Fruit fly (Drosophila melanogaster) whole organism, prepupa: ENCODE results near the gene Cyp12a5.

Experiments
- Blimp-1 ChIP-seq: fragments of 200-800 bp; sonication (Bioruptor generic); optimal IDR thresholded peaks from 3 replicates; lab custom pipeline; 2017; ENCODE audit warnings: missing biosample characterization, missing genetic modification characterization, mild to moderate bottlenecking, moderate library complexity, missing genetic modification reagents
- CG10669 ChIP-seq: fragments of 200-800 bp; sonication (Bioruptor generic); optimal IDR thresholded peaks from 3 replicates; lab custom pipeline; 2018; ENCODE audit warnings: missing biosample characterization, mild to moderate bottlenecking, missing genetic modification characterization, moderate library complexity
- CG11294 ChIP-seq: fragments of 200-800 bp; sonication (Bioruptor generic); IDR thresholded peaks from 2 replicates; pipeline ENCODE4 v1.3.6; 2022; ENCODE audit warnings: missing biosample characterization, missing genetic modification characterization
- CG11762 ChIP-seq: fragments of 200-800 bp; sonication (Bioruptor generic); optimal IDR thresholded peaks from 3 replicates; lab custom pipeline; 2016; ENCODE audit warnings: missing biosample characterization, missing genetic modification characterization; ENCODE audit not compliant: insufficient read depth
- CG15336 ChIP-seq: fragments of 200-800 bp; sonication (Bioruptor generic); IDR thresholded peaks from 2 replicates; pipeline ENCODE4 v1.3.6; 2022; ENCODE audit warnings: missing biosample characterization, missing genetic modification characterization
- CG1621 ChIP-seq: fragments of 200-800 bp; sonication (Bioruptor generic); optimal IDR thresholded peaks from 3 replicates; lab custom pipeline; 2018; ENCODE audit warnings: missing biosample characterization, mild to moderate bottlenecking, missing genetic modification characterization
- CG16779 ChIP-seq: fragments of 200-800 bp; sonication (Bioruptor generic); optimal IDR thresholded peaks from 3 replicates; lab custom pipeline; 2017; ENCODE audit warnings: missing biosample characterization, mild to moderate bottlenecking, missing genetic modification characterization
- CG3032 ChIP-seq: fragments of 200-800 bp; optimal IDR thresholded peaks from 2 replicates; lab custom pipeline; 2019; ENCODE audit warnings: missing biosample characterization, mild to moderate bottlenecking, missing genetic modification characterization, moderate library complexity
- CG32006 ChIP-seq: fragments of 200-800 bp; sonication (Bioruptor generic); optimal IDR thresholded peaks from 3 replicates; lab custom pipeline; 2017; ENCODE audit warnings: missing biosample characterization, mild to moderate bottlenecking, missing genetic modification characterization
- CG34406 ChIP-seq: fragments of 200-800 bp; sonication (Bioruptor generic); optimal IDR thresholded peaks from 3 replicates; lab custom pipeline; 2016; ENCODE audit warnings: missing biosample characterization, missing genetic modification characterization
- CG3919 ChIP-seq: fragments of 200-800 bp; sonication (Bioruptor generic); optimal IDR thresholded peaks from 3 replicates; lab custom pipeline; 2016; ENCODE audit warnings: missing biosample characterization, missing genetic modification characterization
- CG6163 ChIP-seq: fragments of 200-800 bp; sonication (Bioruptor generic); IDR thresholded peaks from 3 replicates; pipeline ENCODE4 v1.3.6; 2022; ENCODE audit warnings: missing biosample characterization, missing genetic modification characterization
- CG6808 ChIP-seq: fragments of 200-800 bp; sonication (Bioruptor generic); optimal IDR thresholded peaks from 3 replicates; lab custom pipeline; 2017; ENCODE audit warnings: missing biosample characterization, missing genetic modification characterization, mild to moderate bottlenecking, moderate library complexity, missing genetic modification reagents
- CG8119 ChIP-seq: fragments of 200-800 bp; sonication (Bioruptor generic); IDR thresholded peaks from 3 replicates; pipeline ENCODE4 v1.3.6; 2022; ENCODE audit warnings: missing biosample characterization, missing genetic modification characterization
- CG8632 ChIP-seq: fragments of 200-800 bp; sonication (Bioruptor generic); optimal IDR thresholded peaks from 3 replicates; lab custom pipeline; 2016; ENCODE audit warnings: missing biosample characterization, missing genetic modification characterization
- Eip75B ChIP-seq: fragments of 200-800 bp; sonication (Bioruptor generic); optimal IDR thresholded peaks from 3 replicates; lab custom pipeline; 2016; ENCODE audit warnings: missing biosample characterization, missing genetic modification characterization
- Eip78C ChIP-seq: fragments of 200-800 bp; sonication (Bioruptor generic); peaks from one replicate; lab custom pipeline; 2016; ENCODE audit warnings: missing biosample characterization, missing genetic modification characterization
- Ets21C ChIP-seq: fragments of 200-800 bp; sonication (Bioruptor generic); optimal IDR thresholded peaks from 3 replicates; lab custom pipeline; 2016; ENCODE audit warnings: missing biosample characterization, missing genetic modification characterization
- Ets96B ChIP-seq: fragments of 200-800 bp; optimal IDR thresholded peaks from 2 replicates; lab custom pipeline; 2019; ENCODE audit warnings: missing biosample characterization, mild to moderate bottlenecking, missing genetic modification characterization, moderate library complexity
- Gug ChIP-seq: fragments of 200-800 bp; sonication (Bioruptor generic); IDR thresholded peaks from 2 replicates; pipeline ENCODE4 v1.3.6; 2022; ENCODE audit warnings: missing biosample characterization, missing genetic modification characterization
- Hr38 ChIP-seq: sonication (Bioruptor generic); optimal IDR thresholded peaks from 2 replicates; lab custom pipeline; 2016; ENCODE audit warnings: missing biosample characterization, missing genetic modification characterization
- Hr39 ChIP-seq: fragments of 200-800 bp; sonication (Bioruptor generic); optimal IDR thresholded peaks from 2 replicates; lab custom pipeline; 2016; ENCODE audit warnings: missing biosample characterization, missing genetic modification characterization
- Hr4 ChIP-seq: fragments of 200-800 bp; sonication (Bioruptor generic); optimal IDR thresholded peaks from 3 replicates; lab custom pipeline; 2016; ENCODE audit warnings: missing biosample characterization, missing genetic modification characterization
- Lpt ChIP-seq: fragments of 200-800 bp; sonication (Bioruptor generic); optimal IDR thresholded peaks from 3 replicates; lab custom pipeline; 2016; ENCODE audit warnings: missing biosample characterization, missing genetic modification characterization
- OdsH ChIP-seq: fragments of 200-800 bp; sonication (Bioruptor generic); optimal IDR thresholded peaks from 3 replicates; lab custom pipeline; 2016; ENCODE audit warnings: missing biosample characterization, missing genetic modification characterization
- Smox ChIP-seq: fragments of 200-800 bp; sonication (Bioruptor generic); optimal IDR thresholded peaks from 3 replicates; lab custom pipeline; 2016; ENCODE audit warnings: missing biosample characterization, missing genetic modification characterization
- Sox102F ChIP-seq: fragments of 200-800 bp; sonication (Bioruptor generic); optimal IDR thresholded peaks from 2 replicates; lab custom pipeline; 2016; ENCODE audit warnings: missing biosample characterization, mild to moderate bottlenecking, missing genetic modification characterization
- Sox14 ChIP-seq: fragments of 200-800 bp; sonication (Bioruptor generic); optimal IDR thresholded peaks from 3 replicates; lab custom pipeline; 2016; ENCODE audit warnings: missing biosample characterization, missing genetic modification characterization
- Sox15 ChIP-seq: fragments of 200-800 bp; sonication (Bioruptor generic); optimal IDR thresholded peaks from 3 replicates; lab custom pipeline; 2016; ENCODE audit warnings: missing biosample characterization, missing genetic modification characterization
- achi ChIP-seq: fragments of 200-800 bp; sonication (Bioruptor generic); optimal IDR thresholded peaks from 3 replicates; lab custom pipeline; 2016; ENCODE audit warnings: missing biosample characterization, missing genetic modification characterization
- cyc ChIP-seq: fragments of 200-800 bp; sonication (Bioruptor generic); optimal IDR thresholded peaks from 3 replicates; lab custom pipeline; 2016; ENCODE audit warnings: missing biosample characterization, missing genetic modification characterization
- eg ChIP-seq: fragments of 200-800 bp; sonication (Bioruptor generic); IDR thresholded peaks from 3 replicates; pipeline ENCODE4 v1.3.6; 2022; ENCODE audit warnings: missing biosample characterization, missing genetic modification characterization
- esn ChIP-seq: fragments of 200-800 bp; sonication (Bioruptor generic); optimal IDR thresholded peaks from 2 replicates; lab custom pipeline; 2016; ENCODE audit warnings: missing biosample characterization, mild to moderate bottlenecking, missing genetic modification characterization, moderate library complexity
- fd59A ChIP-seq: fragments of 200-800 bp; sonication (Bioruptor generic); optimal IDR thresholded peaks from 2 replicates; lab custom pipeline; 2017; ENCODE audit warnings: missing biosample characterization, mild to moderate bottlenecking, missing genetic modification characterization, missing genetic modification reagents
- fd85E ChIP-seq: fragments of 200-800 bp; sonication (Bioruptor generic); optimal IDR thresholded peaks from 3 replicates; lab custom pipeline; 2016; ENCODE audit warnings: missing biosample characterization, missing genetic modification characterization
- fkh ChIP-seq: fragments of 200-800 bp; sonication (Bioruptor generic); optimal IDR thresholded peaks from 3 replicates; lab custom pipeline; 2017; ENCODE audit warnings: missing biosample characterization, mild to moderate bottlenecking, missing genetic modification characterization, moderate library complexity
- lz ChIP-seq: fragments of 200-800 bp; sonication (Bioruptor generic); optimal IDR thresholded peaks from 3 replicates; lab custom pipeline; 2016; ENCODE audit warnings: missing biosample characterization, missing genetic modification characterization
- net ChIP-seq: fragments of 200-800 bp; sonication (Bioruptor generic); optimal IDR thresholded peaks from 3 replicates; lab custom pipeline; 2016; ENCODE audit warnings: missing biosample characterization, missing genetic modification characterization
- pdm3 ChIP-seq: fragments of 200-800 bp; sonication (Bioruptor generic); optimal IDR thresholded peaks from 3 replicates; lab custom pipeline; 2016; ENCODE audit warnings: missing biosample characterization, missing genetic modification characterization
- salr ChIP-seq, 2 experiments: fragments of 200-800 bp; sonication (Bioruptor generic); optimal IDR thresholded peaks; 3 replicates each; lab custom pipeline; 2016 to 2018; ENCODE audit warnings: missing biosample characterization in 2 of 2, missing genetic modification characterization in 2 of 2, mild to moderate bottlenecking in 1 of 2
- spab ChIP-seq: fragments of 200-800 bp; sonication (Bioruptor generic); optimal IDR thresholded peaks from 2 replicates; lab custom pipeline; 2017; ENCODE audit warnings: missing biosample characterization, mild to moderate bottlenecking, missing genetic modification characterization, missing genetic modification reagents
- ss ChIP-seq, 2 experiments: fragments of 200-800 bp; sonication (Bioruptor generic); optimal IDR thresholded peaks; 2 replicates in 1 of 2; 3 replicates in 1 of 2; lab custom pipeline; 2017 to 2018; ENCODE audit warnings: mild to moderate bottlenecking in 2 of 2, missing biosample characterization in 2 of 2, missing genetic modification characterization in 2 of 2, moderate library complexity in 1 of 2
- svp ChIP-seq: fragments of 200-800 bp; sonication (Bioruptor generic); peaks from one replicate; lab custom pipeline; 2016; ENCODE audit warnings: missing biosample characterization, missing genetic modification characterization
- vri ChIP-seq: fragments of 200-800 bp; sonication (Bioruptor generic); optimal IDR thresholded peaks from 3 replicates; lab custom pipeline; 2016; ENCODE audit warnings: missing biosample characterization, mild to moderate bottlenecking, missing genetic modification characterization

Gene Cyp12a5

DNA sequence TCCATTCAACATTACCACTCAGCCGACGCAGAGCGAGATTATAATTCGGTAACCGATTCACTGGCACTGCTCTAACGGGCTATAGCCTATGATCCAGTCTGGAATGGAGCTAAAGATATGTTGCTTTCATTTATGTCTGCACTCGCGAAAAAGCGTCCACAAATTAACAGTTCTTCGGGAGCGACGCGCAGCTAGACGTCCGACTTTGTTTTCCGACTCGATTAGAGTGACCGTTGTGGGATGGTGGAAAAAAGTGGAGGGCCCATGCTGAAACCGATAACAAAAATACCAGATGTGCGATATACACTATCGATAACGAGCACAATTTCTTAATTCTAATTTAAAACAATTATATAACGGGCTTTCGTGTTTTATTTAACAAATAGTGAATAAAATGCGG, 38.4 kb upstream of the Cyp12a5 start, which contains the start of gene cdi (continued):
- TF ChIP-seq CG6163 = peak; percentile 49; the same call in 2 of the 3 replicates
- no peak for TF ChIP-seq Hr39 (GFP tag; lab: Kevin White, UChicago)

DNA sequence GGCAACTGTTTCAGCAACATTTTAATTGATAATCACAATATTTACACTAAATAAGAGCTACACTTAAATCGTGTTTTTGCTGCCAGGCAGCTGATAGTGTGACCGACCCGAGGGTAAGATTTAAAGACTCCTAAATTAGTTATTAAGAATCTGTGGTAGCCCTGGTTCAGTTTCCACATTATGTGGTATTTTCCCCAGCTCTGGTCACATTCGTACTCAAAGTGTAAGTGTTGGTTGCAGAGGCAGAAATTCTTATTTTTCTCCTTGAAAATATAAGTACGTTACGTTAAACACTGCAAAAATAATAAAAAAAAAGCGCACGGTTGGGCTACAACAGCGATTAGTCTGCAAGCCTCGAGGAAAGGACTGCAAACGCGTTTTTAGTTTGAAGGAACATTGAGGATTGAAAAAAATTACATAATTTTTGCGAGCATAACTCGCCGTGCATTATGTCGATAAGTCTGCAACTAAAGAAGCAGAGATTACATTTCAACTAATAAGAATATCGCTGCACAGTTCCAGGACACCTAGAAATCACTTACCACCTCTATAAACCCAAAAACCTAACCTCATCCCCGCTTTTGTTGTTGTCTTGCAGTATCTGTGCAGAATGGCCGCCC, 37.5 kb upstream of the Cyp12a5 start, which contains the start of the genes mRpL55 and ATPsynD:
Gene mRpL55 (minus strand): TSS at position 107 of the 620 bp plus-strand sequence.
Gene ATPsynD (plus strand): TSS at position 202 of the 620 bp plus-strand sequence.
- no peak for TF ChIP-seq ss (GFP tag; optimal IDR thresholded peaks at IDR 0.05; lab: Kevin White, UChicago)
- no peak for TF ChIP-seq CG6163
- TF ChIP-seq CG15336 (GFP tag; lab: Robert Waterston, UW) = no peak
- TF ChIP-seq esn (GFP tag; lab: Kevin White, UChicago) = peak; percentile 20
- no peak for TF ChIP-seq CG10669 (GFP tag; lab: Kevin White, UChicago)
- peak; percentile 22 for TF ChIP-seq fkh
- peak; percentile 14 for TF ChIP-seq Sox14 (GFP tag; lab: Kevin White, UChicago)
- TF ChIP-seq eg (GFP tag; lab: Robert Waterston, UW) = no peak
- TF ChIP-seq Gug (GFP tag; lab: Robert Waterston, UW) = no peak
- peak; percentile 64 for TF ChIP-seq Eip78C (GFP tag; lab: Kevin White, UChicago)
- TF ChIP-seq CG34406 (GFP tag; lab: Kevin White, UChicago) = no peak
- peak; percentile 92 for TF ChIP-seq vri (GFP tag; lab: Kevin White, UChicago)
- TF ChIP-seq, all 60 proteins: peak for 5

DNA sequence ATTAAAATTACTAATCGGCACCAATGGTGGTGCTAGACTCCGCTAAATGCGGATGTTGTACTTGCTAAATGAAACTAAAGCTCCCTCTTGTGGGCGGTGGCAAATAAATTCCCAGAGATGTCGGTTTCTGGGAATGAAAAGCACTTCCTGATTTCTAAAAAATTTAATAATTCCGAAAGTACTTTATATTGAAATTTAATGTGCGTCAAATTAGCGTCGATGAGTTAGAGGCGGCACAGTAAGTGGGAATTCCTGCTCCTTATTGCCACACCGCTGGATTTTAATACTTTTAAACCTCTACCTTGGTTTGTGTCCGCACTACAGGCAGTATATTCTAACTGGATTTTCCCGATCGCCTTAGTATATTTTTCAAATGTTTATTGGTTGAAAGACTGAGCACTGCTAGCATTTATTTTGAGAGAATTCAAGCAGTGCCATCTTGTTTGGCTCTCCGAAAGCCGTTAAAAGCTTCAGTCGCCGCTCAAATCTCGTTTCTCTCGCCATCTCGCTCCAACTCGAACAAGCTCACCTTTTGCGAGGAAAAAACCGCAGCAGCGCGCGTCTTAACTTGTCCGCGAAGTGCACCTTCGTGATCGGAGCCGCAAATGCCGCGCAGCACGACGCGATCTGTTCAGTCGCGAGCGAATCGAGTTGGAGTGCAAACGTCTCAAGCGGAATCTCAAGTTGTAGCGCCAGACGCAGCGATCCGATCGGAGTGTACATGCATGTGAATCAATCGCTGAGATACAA, 36.0 kb upstream of the Cyp12a5 start, which contains the start of gene CG6040:
Gene CG6040 (plus strand): TSS at position 663 of the 750 bp plus-strand sequence.
- no peak for TF ChIP-seq Eip75B (GFP tag; lab: Kevin White, UChicago)
- peak; percentile 4 for TF ChIP-seq OdsH (GFP tag; lab: Kevin White, UChicago)
- no peak for TF ChIP-seq salr (GFP tag; optimal IDR thresholded peaks at IDR 0.05; lab: Kevin White, UChicago)
- TF ChIP-seq cyc (GFP tag; lab: Kevin White, UChicago) = peak; percentile 35
- TF ChIP-seq fkh = no peak
- TF ChIP-seq CG6808 (GFP tag; lab: Kevin White, UChicago) = peak; percentile 1
- TF ChIP-seq lz (GFP tag; lab: Kevin White, UChicago) = peak; percentile 5
- no peak for TF ChIP-seq fd85E (GFP tag; lab: Kevin White, UChicago)
- no peak for TF ChIP-seq CG32006 (GFP tag; lab: Kevin White, UChicago)
- no peak for TF ChIP-seq CG3032 (tag; lab: Kevin White, UChicago)
- TF ChIP-seq spab (GFP tag; lab: Kevin White, UChicago) = no peak
- TF ChIP-seq CG3919 (GFP tag; lab: Kevin White, UChicago) = peak; percentile 38
- TF ChIP-seq Ets96B = no peak
- no peak for TF ChIP-seq Blimp-1
- peak; percentile 12 for TF ChIP-seq Ets21C (GFP tag; lab: Kevin White, UChicago)
- TF ChIP-seq Gug (GFP tag; lab: Robert Waterston, UW) = no peak
- TF ChIP-seq CG6163 = peak; percentile 48; the same call in 2 of the 3 replicates
- TF ChIP-seq CG8632 (GFP tag; lab: Kevin White, UChicago) = no peak
- no peak for TF ChIP-seq CG11762
- TF ChIP-seq fd59A (GFP tag; lab: Kevin White, UChicago) = no peak
- TF ChIP-seq CG16779 (tag; lab: Kevin White, UChicago) = peak; percentile 30
- peak; percentile 59 for TF ChIP-seq net (GFP tag; lab: Kevin White, UChicago)
- TF ChIP-seq vri (GFP tag; lab: Kevin White, UChicago) = peak; percentile 5
- TF ChIP-seq Hr4 = peak; percentile 22
- TF ChIP-seq achi (GFP tag; lab: Kevin White, UChicago) = peak; percentile 14
- no peak for TF ChIP-seq Lpt (GFP tag; lab: Kevin White, UChicago)
- TF ChIP-seq CG11294 (GFP tag; lab: Robert Waterston, UW) = no peak
- TF ChIP-seq svp (GFP tag; lab: Kevin White, UChicago) = peak; percentile 30
- TF ChIP-seq CG1621 = peak; percentile 41
- TF ChIP-seq CG34406 (GFP tag; lab: Kevin White, UChicago) = no peak
- TF ChIP-seq Hr38 (GFP tag; lab: Kevin White, UChicago) = no peak
- TF ChIP-seq pdm3 (GFP tag; lab: Kevin White, UChicago) = peak; percentile 1
- TF ChIP-seq Sox14 (GFP tag; lab: Kevin White, UChicago) = peak; percentile 41
- no peak for TF ChIP-seq Sox15
- no peak; the same call in 2 of the 3 replicates for TF ChIP-seq CG8119 (GFP tag; lab: Robert Waterston, UW)
- peak; percentile 66; the same call in 1 of the 2 replicates for TF ChIP-seq CG15336 (GFP tag; lab: Robert Waterston, UW)
- no peak for TF ChIP-seq Smox (GFP tag; lab: Kevin White, UChicago)
- TF ChIP-seq Sox102F (GFP tag; lab: Kevin White, UChicago) = no peak
